Worm (Caenorhabditis elegans): ENCODE data around the gene Y70G10A.3.

Y70G10A.3 gene

DNA sequence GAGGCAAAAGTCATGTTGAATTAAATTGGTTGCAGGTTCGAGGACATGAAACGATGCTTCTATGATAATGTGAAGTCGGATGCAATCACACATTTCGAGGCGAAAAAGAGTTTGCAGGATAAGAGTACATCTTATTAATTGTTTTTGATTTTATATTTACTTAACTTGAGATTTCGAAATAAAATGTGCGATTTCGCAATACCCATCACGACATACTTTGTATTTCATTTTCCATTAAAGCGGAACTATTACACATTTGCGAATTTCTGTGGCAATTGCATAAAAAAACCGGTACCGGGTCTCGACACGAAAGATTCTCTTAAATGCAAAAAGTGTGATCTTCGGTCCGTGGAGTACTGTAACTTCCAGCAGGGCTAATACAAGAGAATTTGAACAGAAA lies 36.5 kb upstream of the Y70G10A.3 start:
- no peak for TF ChIP-seq ama-1 (optimal IDR thresholded peaks at IDR 0.05)
- TF ChIP-seq hmg-4 (GFP tag; optimal IDR thresholded peaks at IDR 0.05), result no peak
- no peak for TF ChIP-seq aly-1 (tag; optimal IDR thresholded peaks at IDR 0.05)
- TF ChIP-seq sea-1 (GFP tag; conservative IDR thresholded peaks at IDR 0.05), result no peak
- no peak for TF ChIP-seq tbx-37 (GFP tag; conservative IDR thresholded peaks at IDR 0.05)
- TF ChIP-seq scrt-1 (GFP tag; IDR thresholded peaks at IDR 0.05), result no peak
- no peak for TF ChIP-seq ceh-13 (GFP tag; optimal IDR thresholded peaks at IDR 0.05)
- TF ChIP-seq tra-4 (tag; optimal IDR thresholded peaks at IDR 0.05), result no peak
- no peak for TF ChIP-seq ets-7 (tag; optimal IDR thresholded peaks at IDR 0.05)
- no peak for TF ChIP-seq flt-1 (GFP tag; IDR thresholded peaks at IDR 0.05)
- no peak for TF ChIP-seq B0310.2 (tag; optimal IDR thresholded peaks at IDR 0.05)
- TF ChIP-seq ceh-36 (tag; optimal IDR thresholded peaks at IDR 0.05), result no peak
- TF ChIP-seq hmbx-1 (tag; optimal IDR thresholded peaks at IDR 0.05), result no peak
- TF ChIP-seq hnd-1 (tag; optimal IDR thresholded peaks at IDR 0.05), result no peak
- no peak for TF ChIP-seq pes-1 (GFP tag; IDR thresholded peaks at IDR 0.05)
- no peak for TF ChIP-seq F13C5.2 (tag; optimal IDR thresholded peaks at IDR 0.05)
- no peak for TF ChIP-seq tbx-11 (GFP tag; IDR thresholded peaks at IDR 0.05)

DNA sequence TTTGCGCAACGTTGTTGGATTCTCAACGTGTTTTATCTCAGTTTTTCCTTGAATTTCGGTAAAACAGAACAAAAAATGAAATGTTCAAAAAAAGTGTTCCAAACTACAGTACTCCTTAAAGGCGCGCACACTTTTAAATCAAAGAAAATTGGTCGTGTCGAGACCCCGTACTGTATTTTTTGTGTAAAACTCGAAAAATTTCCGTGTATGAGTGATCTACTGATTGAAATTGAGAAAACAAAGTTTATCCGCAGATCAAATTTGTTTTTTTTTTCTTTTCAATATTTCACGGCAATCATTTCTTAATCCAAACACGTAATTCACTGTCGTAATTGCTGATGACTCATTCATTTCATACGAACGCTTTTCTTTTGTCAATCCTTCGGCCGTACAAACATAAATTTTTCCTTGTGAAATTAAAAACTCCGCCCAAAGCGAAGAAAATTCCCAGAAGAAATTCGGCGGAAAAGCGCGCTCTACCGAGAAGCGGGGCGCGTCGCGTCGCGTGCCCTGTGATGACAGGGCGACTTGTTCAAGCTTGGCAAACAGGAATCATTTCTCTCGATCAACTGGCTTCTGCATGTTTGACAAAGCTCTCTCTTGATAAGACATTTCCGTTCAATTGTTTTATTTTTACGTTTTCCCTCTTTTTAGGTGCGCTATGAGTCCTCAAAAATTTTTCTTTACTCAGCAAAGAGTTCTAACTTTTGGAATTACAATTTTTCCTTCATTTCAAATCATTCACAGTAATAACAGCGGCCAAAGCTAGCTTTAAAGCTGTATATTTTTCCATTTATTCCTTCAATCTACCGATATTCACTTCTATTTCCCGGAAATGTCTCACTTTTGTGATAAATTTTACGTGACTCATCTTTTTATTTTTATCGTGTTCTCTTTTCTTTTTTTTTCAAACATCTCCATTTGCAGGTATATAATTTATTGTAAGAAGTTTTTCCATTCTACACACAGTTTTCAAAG lies 35.7 kb upstream of the Y70G10A.3 start, which contains the start of gene chc-1:
Gene chc-1 (plus strand): TSS at position 928 of the 978 bp plus-strand sequence.
- TF ChIP-seq tra-4 (tag; optimal IDR thresholded peaks at IDR 0.05), result no peak
- TF ChIP-seq hmg-4 (GFP tag; optimal IDR thresholded peaks at IDR 0.05), result peak; percentile 1

DNA sequence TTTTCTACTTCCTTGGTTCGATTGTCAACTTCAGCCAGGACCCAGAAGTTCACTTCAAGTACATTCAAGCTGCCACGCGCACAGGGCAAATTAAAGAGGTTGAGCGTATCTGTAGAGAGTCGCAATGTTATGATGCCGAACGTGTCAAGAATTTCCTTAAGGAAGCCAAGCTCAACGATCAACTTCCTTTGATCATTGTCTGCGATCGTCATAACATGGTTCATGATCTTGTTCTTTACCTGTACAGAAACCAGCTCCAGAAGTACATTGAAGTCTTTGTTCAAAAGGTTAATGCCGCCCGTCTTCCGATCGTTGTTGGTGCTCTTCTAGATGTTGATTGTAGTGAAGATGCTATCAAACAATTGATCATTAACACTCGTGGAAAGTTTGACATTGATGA lies 32.6 kb upstream of the Y70G10A.3 start:
- TF ChIP-seq ets-7 (tag; optimal IDR thresholded peaks at IDR 0.05) (no peak), tbx-37 (GFP tag; conservative IDR thresholded peaks at IDR 0.05) (no peak), sea-1 (GFP tag; conservative IDR thresholded peaks at IDR 0.05) (no peak), ama-1 (optimal IDR thresholded peaks at IDR 0.05) (no peak), hmbx-1 (tag; optimal IDR thresholded peaks at IDR 0.05) (no peak), scrt-1 (GFP tag; IDR thresholded peaks at IDR 0.05) (no peak)

DNA sequence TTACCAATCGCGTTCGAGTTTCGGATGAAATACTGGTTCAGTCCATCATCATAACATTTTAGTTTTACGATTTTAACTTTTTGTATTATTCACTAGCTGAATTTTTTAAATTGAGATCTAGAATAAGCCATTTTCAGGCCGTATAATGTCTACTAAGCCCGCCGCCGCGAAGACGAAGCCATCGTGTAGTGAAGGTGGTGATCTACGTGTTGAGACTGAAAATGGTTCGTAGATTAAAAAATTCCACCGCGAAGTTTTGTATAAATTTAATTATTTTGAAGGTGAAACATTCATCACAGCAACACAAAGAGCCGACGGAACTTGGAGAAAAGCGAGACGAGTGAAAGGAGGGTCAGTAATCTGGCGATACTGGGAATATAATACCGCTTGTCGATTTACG lies 29.2 kb upstream of the Y70G10A.3 start, which contains the start of gene T20G5.9:
Gene T20G5.9 (plus strand): TSS at position 138 of the 400 bp plus-strand sequence.
- TF ChIP-seq ets-7 (tag; optimal IDR thresholded peaks at IDR 0.05) (no peak), ama-1 (optimal IDR thresholded peaks at IDR 0.05) (peak; percentile 62), pes-1 (GFP tag; IDR thresholded peaks at IDR 0.05) (no peak)

DNA sequence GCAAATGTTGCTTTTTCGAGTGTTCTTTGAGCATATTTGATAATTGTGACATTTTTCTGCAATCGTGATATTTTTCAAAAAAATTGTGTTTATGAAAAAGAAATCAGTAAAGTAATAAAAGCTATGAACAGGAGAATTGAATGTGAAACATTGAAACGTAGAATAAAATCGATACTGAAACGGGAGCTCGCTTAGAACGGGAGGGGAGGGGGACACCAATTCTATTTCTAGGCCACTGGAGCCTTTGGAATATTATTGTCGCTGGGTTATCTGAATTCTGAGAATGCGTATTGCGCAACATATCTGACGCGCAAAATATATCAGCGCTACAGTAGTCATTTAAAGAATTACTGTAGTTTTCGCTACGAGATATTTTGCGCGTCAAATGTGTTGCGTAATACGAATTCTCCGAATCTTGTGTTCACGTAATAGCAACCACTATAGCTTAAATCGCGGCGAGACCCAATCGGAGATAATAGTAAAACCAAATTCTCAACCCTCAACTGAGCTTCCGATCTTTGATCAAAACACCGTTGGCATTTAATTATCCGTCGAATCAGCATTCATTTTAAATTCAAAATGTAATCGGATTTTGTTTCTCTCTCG lies 26.9 kb upstream of the Y70G10A.3 start, which contains the start of the genes blos-1 and best-18:
Gene blos-1 (minus strand): TSS at position 58 of the 606 bp plus-strand sequence.
Gene best-18 (plus strand): TSS at position 508 of the 606 bp plus-strand sequence.
- TF ChIP-seq ceh-36 (tag; optimal IDR thresholded peaks at IDR 0.05), result no peak
- no peak for TF ChIP-seq hmg-4 (GFP tag; optimal IDR thresholded peaks at IDR 0.05)

DNA sequence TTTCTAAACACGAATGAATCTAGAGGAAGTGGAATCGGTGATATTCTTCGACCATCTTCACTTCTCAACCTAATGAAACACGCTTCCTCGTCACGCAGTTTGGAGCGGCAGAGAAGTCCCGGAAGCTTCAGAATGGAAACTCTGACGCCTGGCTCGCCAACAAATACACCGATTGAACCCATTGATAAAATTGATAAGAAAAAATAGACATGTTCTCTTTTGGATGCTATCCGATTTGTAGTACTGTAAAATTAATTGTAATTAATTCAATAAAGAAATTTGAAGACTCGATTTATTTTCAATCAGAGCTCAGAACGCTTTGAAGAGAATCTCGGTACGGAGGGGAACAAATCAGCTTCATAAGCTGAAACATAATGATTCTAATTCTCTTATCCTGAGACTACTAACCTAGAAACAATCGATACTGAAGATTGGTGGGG lies 24.3 kb upstream of the Y70G10A.3 start:
- no peak for TF ChIP-seq F13C5.2 (tag; optimal IDR thresholded peaks at IDR 0.05)
- TF ChIP-seq ama-1 (optimal IDR thresholded peaks at IDR 0.05), result peak; percentile 20

DNA sequence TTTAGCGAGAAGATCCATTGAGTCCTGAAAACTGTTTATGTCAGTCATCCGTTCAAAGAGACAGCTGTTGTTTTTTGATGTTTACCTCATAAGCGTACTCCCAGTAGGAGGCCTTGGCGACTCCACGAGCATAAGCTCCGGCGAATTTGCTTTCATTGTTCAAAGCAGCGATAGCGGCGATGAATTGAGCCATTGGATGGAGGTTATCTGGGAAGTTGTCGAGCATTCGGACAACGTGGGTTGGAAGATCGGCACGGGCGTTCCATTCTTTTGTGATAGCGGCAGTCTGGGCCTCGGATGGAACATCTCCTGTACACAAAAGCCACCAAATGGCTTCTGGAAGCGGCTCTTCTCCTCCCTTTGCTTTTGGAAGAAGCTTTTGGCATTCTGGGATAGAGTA lies 23.0 kb upstream of the Y70G10A.3 start:
- TF ChIP-seq ceh-13 (GFP tag; optimal IDR thresholded peaks at IDR 0.05), result no peak
- TF ChIP-seq ama-1 (optimal IDR thresholded peaks at IDR 0.05), result no peak
- no peak for TF ChIP-seq ceh-36 (tag; optimal IDR thresholded peaks at IDR 0.05)
- no peak for TF ChIP-seq tbx-37 (GFP tag; conservative IDR thresholded peaks at IDR 0.05)
- TF ChIP-seq tra-4 (tag; optimal IDR thresholded peaks at IDR 0.05), result no peak
- TF ChIP-seq sea-1 (GFP tag; conservative IDR thresholded peaks at IDR 0.05), result no peak
- TF ChIP-seq aly-1 (tag; optimal IDR thresholded peaks at IDR 0.05), result no peak
- no peak for TF ChIP-seq tbx-11 (GFP tag; IDR thresholded peaks at IDR 0.05)
- no peak for TF ChIP-seq hnd-1 (tag; optimal IDR thresholded peaks at IDR 0.05)
- TF ChIP-seq F13C5.2 (tag; optimal IDR thresholded peaks at IDR 0.05), result no peak
- no peak for TF ChIP-seq pes-1 (GFP tag; IDR thresholded peaks at IDR 0.05)
- no peak for TF ChIP-seq ets-7 (tag; optimal IDR thresholded peaks at IDR 0.05)
- TF ChIP-seq hmg-4 (GFP tag; optimal IDR thresholded peaks at IDR 0.05), result no peak
- TF ChIP-seq scrt-1 (GFP tag; IDR thresholded peaks at IDR 0.05), result no peak
- no peak for TF ChIP-seq flt-1 (GFP tag; IDR thresholded peaks at IDR 0.05)
- no peak for TF ChIP-seq B0310.2 (tag; optimal IDR thresholded peaks at IDR 0.05)
- TF ChIP-seq hmbx-1 (tag; optimal IDR thresholded peaks at IDR 0.05), result no peak

DNA sequence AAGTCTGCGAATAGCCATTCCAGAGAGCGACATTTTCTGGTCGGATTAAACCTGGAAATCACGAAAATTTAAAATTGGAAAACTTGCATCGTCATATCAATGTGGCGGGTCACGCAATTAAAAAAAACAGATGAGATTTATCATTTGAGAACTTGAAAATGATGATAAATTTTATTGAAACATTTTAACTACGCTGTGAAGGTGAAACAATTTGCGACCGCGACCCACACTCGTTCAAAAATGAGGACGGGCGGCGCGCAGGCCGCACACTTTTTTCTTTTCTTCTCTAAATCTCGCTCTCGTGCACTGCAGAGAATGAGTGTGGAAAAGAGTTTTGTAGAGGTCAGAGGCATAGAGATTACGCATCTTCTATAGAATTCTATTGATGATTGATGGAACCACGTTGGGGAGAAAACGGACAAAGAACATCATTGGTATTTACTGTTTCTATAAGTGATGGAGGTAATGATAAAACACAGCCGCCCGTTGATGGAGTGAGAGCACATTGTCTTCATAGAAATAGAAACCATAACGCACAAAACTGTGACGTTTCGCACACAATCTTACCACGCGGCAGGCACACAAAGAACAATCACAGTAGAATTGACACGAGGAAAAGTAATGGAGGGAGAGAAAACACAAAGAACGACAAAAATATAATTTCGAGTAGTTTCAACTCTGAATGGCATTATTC lies 22.2 kb upstream of the Y70G10A.3 start, which contains the start of gene cts-1:
Gene cts-1 (minus strand): TSS at position 51 of the 694 bp plus-strand sequence.
- TF ChIP-seq aly-1 (tag; optimal IDR thresholded peaks at IDR 0.05), result peak; percentile 28
- TF ChIP-seq hmbx-1 (tag; optimal IDR thresholded peaks at IDR 0.05), result no peak
